Fruit fly (Drosophila melanogaster) whole organism, embryonic: Measurements from ENCODE around the gene CG33262.

Experiments used
- Blimp-1 ChIP-seq: fragments of 200-800 bp; sonication (Bioruptor generic); optimal IDR thresholded peaks from 3 replicates; lab custom pipeline; 2018; ENCODE audit warnings: missing biosample characterization, missing genetic modification characterization, mild to moderate bottlenecking, moderate library complexity, missing genetic modification reagents
- CG10147 ChIP-seq: fragments of 200-800 bp; sonication (Bioruptor generic); optimal IDR thresholded peaks from 2 replicates; lab custom pipeline; 2019; ENCODE audit warnings: missing biosample characterization, mild to moderate bottlenecking, missing genetic modification characterization, moderate library complexity
- CG11456 ChIP-seq: fragments of 200-800 bp; sonication (Bioruptor generic); IDR thresholded peaks from 3 replicates; pipeline ENCODE4 v1.3.6; 2022; ENCODE audit warnings: missing biosample characterization, missing genetic modification characterization
- CG12236 ChIP-seq: fragments of 200-800 bp; sonication (Bioruptor generic); optimal IDR thresholded peaks from 2 replicates; lab custom pipeline; 2016; ENCODE audit warnings: missing biosample characterization, missing genetic modification characterization
- CG13894 ChIP-seq: fragments of 200-800 bp; sonication (Bioruptor generic); optimal IDR thresholded peaks from 3 replicates; lab custom pipeline; 2018; ENCODE audit warnings: missing biosample characterization, mild to moderate bottlenecking, missing genetic modification characterization, moderate library complexity
- CG15696 ChIP-seq: fragments of 200-800 bp; sonication (Bioruptor generic); optimal IDR thresholded peaks from 2 replicates; lab custom pipeline; 2019; ENCODE audit warnings: missing biosample characterization, mild to moderate bottlenecking, missing genetic modification characterization, moderate library complexity
- CG30403 ChIP-seq: fragments of 200-800 bp; sonication (Bioruptor generic); optimal IDR thresholded peaks from 3 replicates; lab custom pipeline; 2016; ENCODE audit warnings: missing biosample characterization, missing genetic modification characterization
- CG4707 ChIP-seq: fragments of 200-800 bp; sonication (Bioruptor generic); optimal IDR thresholded peaks from 2 replicates; lab custom pipeline; 2018; ENCODE audit warnings: missing biosample characterization, mild to moderate bottlenecking, missing genetic modification characterization, moderate library complexity
- CG7556 ChIP-seq: fragments of 200-800 bp; sonication (Bioruptor generic); optimal IDR thresholded peaks from 2 replicates; lab custom pipeline; 2017; ENCODE audit warnings: missing biosample characterization, mild to moderate bottlenecking, missing genetic modification characterization
- Dp ChIP-seq: fragments of 200-800 bp; sonication (Bioruptor generic); optimal IDR thresholded peaks from 2 replicates; lab custom pipeline; 2018; ENCODE audit warnings: missing biosample characterization, mild to moderate bottlenecking, missing genetic modification characterization, moderate library complexity
- Ets65A ChIP-seq: fragments of 200-800 bp; sonication (Bioruptor generic); peaks from one replicate; lab custom pipeline; 2016; ENCODE audit warnings: missing biosample characterization, missing genetic modification characterization
- HLHmδ ChIP-seq: fragments of 200-800 bp; sonication (Bioruptor generic); optimal IDR thresholded peaks from 2 replicates; lab custom pipeline; 2018; ENCODE audit warnings: missing biosample characterization, mild to moderate bottlenecking, missing genetic modification characterization, moderate library complexity
- Hr3 ChIP-seq: fragments of 200-800 bp; sonication (Bioruptor generic); optimal IDR thresholded peaks from 3 replicates; lab custom pipeline; 2016; ENCODE audit warnings: missing biosample characterization, missing genetic modification characterization
- Hr39 ChIP-seq: fragments of >200 bp; optimal IDR thresholded peaks from 2 replicates; lab custom pipeline; 2017
- Hr51 ChIP-seq, 2 experiments: fragments of 200-800 bp; sonication (Bioruptor generic); optimal IDR thresholded peaks; 2 replicates in 1 of 2; 3 replicates in 1 of 2; lab custom pipeline; 2016 to 2018; ENCODE audit warnings: missing biosample characterization in 2 of 2, missing genetic modification characterization in 2 of 2, mild to moderate bottlenecking in 1 of 2, moderate library complexity in 1 of 2
- Hsf ChIP-seq: fragments of 200-800 bp; sonication (Bioruptor generic); optimal IDR thresholded peaks from 3 replicates; lab custom pipeline; 2016; ENCODE audit warnings: missing biosample characterization, missing genetic modification characterization
- Kr ChIP-seq: fragments of 200-800 bp; sonication (Bioruptor generic); optimal IDR thresholded peaks from 2 replicates; lab custom pipeline; 2017; ENCODE audit warnings: missing biosample characterization, mild to moderate bottlenecking, missing genetic modification characterization
- Med ChIP-seq: fragments of 200-800 bp; sonication (Bioruptor generic); peaks from one replicate; lab custom pipeline; 2016; ENCODE audit warnings: missing biosample characterization, missing genetic modification characterization, mild to moderate bottlenecking, inconsistent platforms, moderate library complexity
- Mes4 ChIP-seq: fragments of 200-800 bp; sonication (Bioruptor generic); optimal IDR thresholded peaks from 2 replicates; lab custom pipeline; 2016; ENCODE audit warnings: missing biosample characterization, missing genetic modification characterization
- Optix ChIP-seq: fragments of 200-800 bp; sonication (Bioruptor generic); IDR thresholded peaks from 3 replicates; pipeline ENCODE4 v1.3.6; 2022; ENCODE audit warnings: missing biosample characterization, missing genetic modification characterization
- Six4 ChIP-seq: fragments of 200-800 bp; sonication (Bioruptor generic); optimal IDR thresholded peaks from 2 replicates; lab custom pipeline; 2016; ENCODE audit warnings: missing biosample characterization, missing genetic modification characterization
- Trl ChIP-seq, 3 experiments: fragments of >200 bp in 2 of 3; fragments of 200-800 bp in 1 of 3; sonication (Bioruptor generic) in 1 of 3; optimal IDR thresholded peaks; 2 replicates in 1 of 3; 3 replicates in 2 of 3; lab custom pipeline; 2016 to 2017; ENCODE audit warnings: missing biosample characterization in 1 of 3, missing genetic modification characterization in 1 of 3
- abd-A ChIP-seq: fragments of 200-800 bp; sonication (Bioruptor generic); optimal IDR thresholded peaks from 3 replicates; lab custom pipeline; 2019; ENCODE audit warnings: missing biosample characterization, mild to moderate bottlenecking, missing genetic modification characterization, moderate library complexity
- ac ChIP-seq: fragments of 200-800 bp; sonication (Bioruptor generic); optimal IDR thresholded peaks from 3 replicates; lab custom pipeline; 2017; ENCODE audit warnings: missing biosample characterization, mild to moderate bottlenecking, missing genetic modification characterization
- btn ChIP-seq: fragments of 200-800 bp; sonication (Bioruptor generic); optimal IDR thresholded peaks from 2 replicates; lab custom pipeline; 2016; ENCODE audit warnings: missing biosample characterization, missing genetic modification characterization
- chinmo ChIP-seq: fragments of 200-800 bp; sonication (Bioruptor generic); IDR thresholded peaks from 4 replicates; pipeline ENCODE4 v1.3.6; 2022; ENCODE audit warnings: missing biosample characterization, missing genetic modification characterization; ENCODE audit not compliant: partially characterized antibody
- crc ChIP-seq: fragments of 200-800 bp; sonication (Bioruptor generic); optimal IDR thresholded peaks from 2 replicates; lab custom pipeline; 2016; ENCODE audit warnings: missing biosample characterization, missing genetic modification characterization
- gcm ChIP-seq: fragments of 200-800 bp; sonication (Bioruptor generic); optimal IDR thresholded peaks from 2 replicates; lab custom pipeline; 2019; ENCODE audit warnings: missing biosample characterization, mild to moderate bottlenecking, missing genetic modification characterization, moderate library complexity
- kni ChIP-seq: fragments of 200-800 bp; sonication (Bioruptor generic); optimal IDR thresholded peaks from 3 replicates; lab custom pipeline; 2017; ENCODE audit warnings: mild to moderate bottlenecking, missing biosample characterization, missing genetic modification reagents, missing genetic modification characterization
- nau ChIP-seq: fragments of 200-800 bp; sonication (Bioruptor generic); optimal IDR thresholded peaks from 3 replicates; lab custom pipeline; 2017; ENCODE audit warnings: missing biosample characterization, mild to moderate bottlenecking, missing genetic modification characterization, missing genetic modification reagents
- nerfin-1 ChIP-seq: fragments of 200-800 bp; sonication (Bioruptor generic); optimal IDR thresholded peaks from 3 replicates; lab custom pipeline; 2019; ENCODE audit warnings: missing biosample characterization, mild to moderate bottlenecking, missing genetic modification characterization, moderate library complexity
- org-1 ChIP-seq: fragments of 200-800 bp; sonication (Bioruptor generic); optimal IDR thresholded peaks from 2 replicates; lab custom pipeline; 2017; ENCODE audit warnings: missing biosample characterization, missing genetic modification characterization
- pfk ChIP-seq: fragments of 200-800 bp; sonication (Bioruptor generic); optimal IDR thresholded peaks from 2 replicates; lab custom pipeline; 2018; ENCODE audit warnings: missing biosample characterization, mild to moderate bottlenecking, missing genetic modification characterization, moderate library complexity
- pros ChIP-seq: fragments of 200-800 bp; sonication (Bioruptor generic); optimal IDR thresholded peaks from 3 replicates; lab custom pipeline; 2019; ENCODE audit warnings: missing biosample characterization, mild to moderate bottlenecking, missing genetic modification characterization, moderate library complexity
- seq ChIP-seq: fragments of 200-800 bp; sonication (Bioruptor generic); IDR thresholded peaks from 2 replicates; pipeline ENCODE4 v1.3.6; 2022; ENCODE audit warnings: missing biosample characterization, missing genetic modification characterization
- so ChIP-seq: fragments of 200-800 bp; sonication (Bioruptor generic); IDR thresholded peaks from 3 replicates; pipeline ENCODE4 v1.3.6; 2022; ENCODE audit warnings: missing biosample characterization, missing genetic modification characterization
- ttk ChIP-seq: fragments of 200-800 bp; sonication (Bioruptor generic); IDR thresholded peaks from 2 replicates; pipeline ENCODE4 v2.1.2; 2022; ENCODE audit warnings: missing biosample characterization, missing genetic modification characterization

The CG33262 gene

DNA sequence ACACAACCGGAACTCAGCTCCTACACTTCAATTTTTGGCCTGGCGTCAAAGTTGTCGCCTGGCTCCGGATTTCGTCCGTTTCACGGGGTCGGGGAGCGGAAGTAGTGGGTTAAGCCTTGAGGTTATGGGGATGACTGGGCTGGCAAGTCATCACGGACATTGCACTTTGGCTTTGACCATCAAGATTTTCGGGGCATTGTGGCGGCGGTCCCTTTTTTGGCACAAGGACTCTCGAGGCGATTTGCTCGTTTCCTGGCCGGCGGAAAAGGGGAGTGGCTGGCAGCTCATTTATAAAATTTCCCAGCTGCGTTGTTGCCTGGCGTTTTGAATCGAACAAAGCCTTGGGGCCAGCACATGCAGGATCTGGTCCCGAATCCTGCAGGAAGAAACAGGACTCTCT lies 2.9 kb upstream of the CG33262 start:
- TF ChIP-seq Ets65A (GFP tag; lab: Kevin White, UChicago), result peak; percentile 51
- TF ChIP-seq gcm (GFP tag; lab: Kevin White, UChicago), result no peak
- TF ChIP-seq seq (GFP tag; lab: Robert Waterston, UW), result no peak
- peak; percentile 55; the same call in 1 of the 3 replicates for TF ChIP-seq CG11456
- TF ChIP-seq Med (GFP tag; lab: Kevin White, UChicago), result peak; percentile 2

DNA sequence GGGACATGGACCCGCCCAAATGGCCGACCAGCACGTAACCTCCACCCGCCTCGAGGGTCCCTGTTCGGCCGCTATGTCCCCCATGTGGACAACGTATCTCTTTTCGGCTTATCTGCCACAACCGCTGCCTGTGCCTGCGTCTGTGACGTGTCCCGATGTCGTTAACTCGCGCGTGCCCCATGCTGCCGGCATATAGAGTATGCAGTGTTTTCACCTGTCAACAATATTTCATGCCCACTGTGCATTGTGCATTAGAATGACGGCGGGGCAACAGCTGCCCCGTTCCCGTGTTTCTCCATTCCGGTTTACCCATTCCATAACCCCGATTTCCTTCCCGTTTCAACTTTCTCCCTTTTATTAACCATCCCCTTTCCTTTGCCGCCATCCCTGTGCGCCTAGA lies 1.2 kb upstream of the CG33262 start:
- TF ChIP-seq CG13894, result peak; percentile 16
- TF ChIP-seq CG4707 (GFP tag; lab: Kevin White, UChicago), result peak; percentile 75
- TF ChIP-seq ttk (GFP tag; lab: Robert Waterston, UW), result 0 out of 2 replicates have a peak, but pooled peaks have one; percentile 16
- TF ChIP-seq Hr51 (GFP tag; optimal IDR thresholded peaks at IDR 0.05; lab: Kevin White, UChicago), result no peak
- no peak for TF ChIP-seq Optix (GFP tag; lab: Robert Waterston, UW)
- TF ChIP-seq CG12236 (GFP tag; lab: Kevin White, UChicago), result no peak
- peak; percentile 11 for TF ChIP-seq nau (GFP tag; lab: Kevin White, UChicago)
- peak; percentile 33 for TF ChIP-seq Hr39 (lab: Kevin White, UChicago)
- TF ChIP-seq CG15696, result no peak
- TF ChIP-seq HLHmδ (GFP tag; lab: Kevin White, UChicago), result peak; percentile 75
- peak; percentile 17 for TF ChIP-seq Blimp-1 (GFP tag; lab: Kevin White, UChicago)
- TF ChIP-seq Hsf (GFP tag; lab: Kevin White, UChicago), result no peak
- peak; percentile 84 for TF ChIP-seq ac
- no peak for TF ChIP-seq Six4 (GFP tag; lab: Kevin White, UChicago)
- TF ChIP-seq Ets65A (GFP tag; lab: Kevin White, UChicago), result peak; percentile 43
- TF ChIP-seq org-1 (GFP tag; lab: Kevin White, UChicago), result no peak
- peak; percentile 41 for TF ChIP-seq abd-A (tag; lab: Kevin White, UChicago)
- no peak for TF ChIP-seq so (GFP tag; lab: Robert Waterston, UW)
- TF ChIP-seq nerfin-1 (tag; lab: Kevin White, UChicago), result peak; percentile 14
- no peak for TF ChIP-seq Mes4 (GFP tag; lab: Kevin White, UChicago)
- peak; percentile 22 for TF ChIP-seq pros (GFP tag; lab: Kevin White, UChicago)
- no peak for TF ChIP-seq CG7556 (GFP tag; lab: Kevin White, UChicago)
- peak; percentile 46 for TF ChIP-seq Kr (GFP tag; lab: Kevin White, UChicago)
- TF ChIP-seq chinmo (GFP tag; lab: Robert Waterston, UW), result 0 out of 4 replicates have a peak, but pooled peaks have one; percentile 40
- TF ChIP-seq crc (GFP tag; lab: Kevin White, UChicago), result no peak
- peak; percentile 78 for TF ChIP-seq pfk (GFP tag; lab: Kevin White, UChicago)
- TF ChIP-seq btn (GFP tag; lab: Kevin White, UChicago), result no peak
- TF ChIP-seq Dp (GFP tag; lab: Kevin White, UChicago), result no peak
- no peak for TF ChIP-seq Trl (optimal IDR thresholded peaks at IDR 0.05; lab: Kevin White, UChicago)
- TF ChIP-seq Trl (GFP tag; optimal IDR thresholded peaks at IDR 0.05; lab: Kevin White, UChicago), result no peak
- TF ChIP-seq CG10147 (GFP tag; lab: Kevin White, UChicago), result no peak
- TF ChIP-seq kni (GFP tag; lab: Kevin White, UChicago), result peak; percentile 52
- no peak for TF ChIP-seq CG30403
- TF ChIP-seq Hr3 (GFP tag; lab: Kevin White, UChicago), result no peak
